Worm (Caenorhabditis elegans): Measurements from ENCODE around the gene Y66D12A.11.

Gene Y66D12A.11

ce11 chrIII:11535453-11535852 lies 27.8 kb upstream of the Y66D12A.11 start:
- TF ChIP-seq sem-2 (GFP tag; optimal IDR thresholded peaks at IDR 0.05), result no peak
- no peak for TF ChIP-seq nhr-12 (tag; optimal IDR thresholded peaks at IDR 0.05)
- TF ChIP-seq sptf-1 (tag; optimal IDR thresholded peaks at IDR 0.05), result no peak
- TF ChIP-seq tbx-8 (GFP tag; optimal IDR thresholded peaks at IDR 0.05), result no peak
- no peak for TF ChIP-seq snpc-4 (tag; optimal IDR thresholded peaks at IDR 0.05)
- no peak for TF ChIP-seq ham-2 (GFP tag; optimal IDR thresholded peaks at IDR 0.05)
- no peak for TF ChIP-seq ceh-83 (GFP tag; optimal IDR thresholded peaks at IDR 0.05)
- no peak for TF ChIP-seq nhr-76 (tag; optimal IDR thresholded peaks at IDR 0.05)
- no peak for TF ChIP-seq mls-2 (tag; optimal IDR thresholded peaks at IDR 0.05)
- no peak for TF ChIP-seq unc-39 (tag; optimal IDR thresholded peaks at IDR 0.05)
- no peak for TF ChIP-seq blmp-1 (tag; optimal IDR thresholded peaks at IDR 0.05)
- TF ChIP-seq drap-1 (GFP tag; optimal IDR thresholded peaks at IDR 0.05), result no peak
- TF ChIP-seq lsy-2 (tag; optimal IDR thresholded peaks at IDR 0.05), result no peak

- TF ChIP-seq hlh-1 (tag; optimal IDR thresholded peaks at IDR 0.05), result no peak
- TF ChIP-seq snpc-4 (tag; optimal IDR thresholded peaks at IDR 0.05), result no peak
- TF ChIP-seq M03D4.4 (tag; optimal IDR thresholded peaks at IDR 0.05), result no peak
- TF ChIP-seq lsy-2 (tag; optimal IDR thresholded peaks at IDR 0.05), result no peak
- no peak for TF ChIP-seq ham-2 (GFP tag; optimal IDR thresholded peaks at IDR 0.05)
- TF ChIP-seq ceh-83 (GFP tag; optimal IDR thresholded peaks at IDR 0.05), result no peak
- no peak for TF ChIP-seq sem-2 (GFP tag; optimal IDR thresholded peaks at IDR 0.05)
- TF ChIP-seq zip-8 (tag; optimal IDR thresholded peaks at IDR 0.05), result no peak
- TF ChIP-seq bed-3 (GFP tag; optimal IDR thresholded peaks at IDR 0.05), result no peak
- TF ChIP-seq blmp-1 (tag; optimal IDR thresholded peaks at IDR 0.05), result no peak
- TF ChIP-seq ztf-11 (tag; optimal IDR thresholded peaks at IDR 0.05), result no peak
- no peak for TF ChIP-seq sptf-1 (tag; optimal IDR thresholded peaks at IDR 0.05)
- no peak for TF ChIP-seq tbx-8 (GFP tag; optimal IDR thresholded peaks at IDR 0.05)
Observed at ce11 chrIII:11544947-11545346, 18.3 kb upstream of the Y66D12A.11 start.

- no peak for TF ChIP-seq mab-5 (tag; optimal IDR thresholded peaks at IDR 0.05)
Observed at ce11 chrIII:11548070-11548469, 15.2 kb upstream of the Y66D12A.11 start, which contains the start of gene Y66D12A.13. Gene Y66D12A.13, plus strand, starts transcription at chrIII:11548370.

- TF ChIP-seq nhr-12 (tag; optimal IDR thresholded peaks at IDR 0.05), result no peak
- TF ChIP-seq mab-5 (tag; optimal IDR thresholded peaks at IDR 0.05), result no peak
- no peak for TF ChIP-seq ces-1 (GFP tag; optimal IDR thresholded peaks at IDR 0.05)
- TF ChIP-seq mep-1 (tag; optimal IDR thresholded peaks at IDR 0.05), result no peak
- no peak for TF ChIP-seq unc-62 (GFP tag; optimal IDR thresholded peaks at IDR 0.05)
- TF ChIP-seq elt-1 (tag; optimal IDR thresholded peaks at IDR 0.05; ENCODE audit: borderline replicate concordance, insufficient read depth), result no peak
- TF ChIP-seq nhr-76 (tag; optimal IDR thresholded peaks at IDR 0.05), result no peak
- no peak for TF ChIP-seq zip-8 (tag; optimal IDR thresholded peaks at IDR 0.05)
- TF ChIP-seq bed-3 (GFP tag; optimal IDR thresholded peaks at IDR 0.05), result no peak
- TF ChIP-seq ceh-39 (tag; optimal IDR thresholded peaks at IDR 0.05), result no peak
- no peak for TF ChIP-seq hlh-1 (tag; optimal IDR thresholded peaks at IDR 0.05)
- no peak for TF ChIP-seq snpc-4 (tag; optimal IDR thresholded peaks at IDR 0.05)
- TF ChIP-seq tbx-8 (GFP tag; optimal IDR thresholded peaks at IDR 0.05), result no peak
- no peak for TF ChIP-seq ham-2 (GFP tag; optimal IDR thresholded peaks at IDR 0.05)
- TF ChIP-seq lin-32 (GFP tag; optimal IDR thresholded peaks at IDR 0.05), result no peak
- TF ChIP-seq sptf-1 (tag; optimal IDR thresholded peaks at IDR 0.05), result no peak
- no peak for TF ChIP-seq sem-2 (GFP tag; optimal IDR thresholded peaks at IDR 0.05)
- TF ChIP-seq nhr-2 (tag; optimal IDR thresholded peaks at IDR 0.05), result no peak
- TF ChIP-seq elt-3 (tag; optimal IDR thresholded peaks at IDR 0.05), result no peak
- no peak for TF ChIP-seq blmp-1 (tag; optimal IDR thresholded peaks at IDR 0.05)
Observed at ce11 chrIII:11554701-11555111, 8.6 kb upstream of the Y66D12A.11 start.

ce11 chrIII:11556860-11557259 lies 6.4 kb upstream of the Y66D12A.11 start:
- TF ChIP-seq nhr-28 (tag; optimal IDR thresholded peaks at IDR 0.05), result no peak
- no peak for TF ChIP-seq elt-3 (tag; optimal IDR thresholded peaks at IDR 0.05)
- no peak for TF ChIP-seq ceh-43 (GFP tag; optimal IDR thresholded peaks at IDR 0.05)
- TF ChIP-seq mep-1 (tag; optimal IDR thresholded peaks at IDR 0.05), result no peak
- no peak for TF ChIP-seq zip-8 (tag; optimal IDR thresholded peaks at IDR 0.05)
- no peak for TF ChIP-seq ztf-11 (tag; optimal IDR thresholded peaks at IDR 0.05)
- TF ChIP-seq ceh-39 (tag; optimal IDR thresholded peaks at IDR 0.05), result no peak

- TF ChIP-seq zip-8 (tag; optimal IDR thresholded peaks at IDR 0.05), result no peak
- TF ChIP-seq sem-2 (GFP tag; optimal IDR thresholded peaks at IDR 0.05), result no peak
- TF ChIP-seq pha-4 (tag; optimal IDR thresholded peaks at IDR 0.05), result no peak
- no peak for TF ChIP-seq hlh-1 (tag; optimal IDR thresholded peaks at IDR 0.05)
- peak; percentile 87 for TF ChIP-seq ham-2 (GFP tag; optimal IDR thresholded peaks at IDR 0.05)
- TF ChIP-seq sptf-1 (tag; optimal IDR thresholded peaks at IDR 0.05), result peak; percentile 4
- peak; percentile 64 for TF ChIP-seq elt-1 (tag; optimal IDR thresholded peaks at IDR 0.05; ENCODE audit: borderline replicate concordance, insufficient read depth)
- TF ChIP-seq ceh-43 (GFP tag; optimal IDR thresholded peaks at IDR 0.05), result peak; percentile 1
- no peak for TF ChIP-seq mab-5 (tag; optimal IDR thresholded peaks at IDR 0.05)
Observed at ce11 chrIII:11558251-11558650, 5.0 kb upstream of the Y66D12A.11 start.
